Fruit fly (Drosophila melanogaster): ENCODE data around the gene Blos4.

Gene Blos4

dm6 chr3L:10897534-10898255 is 18.8 kb downstream of the Blos4 start (continued):
- TF ChIP-seq CG1621 (tag; optimal IDR thresholded peaks at IDR 0.05) (no peak), salr (GFP tag; optimal IDR thresholded peaks at IDR 0.05) (no peak), CG16779 (tag; optimal IDR thresholded peaks at IDR 0.05) (peak; percentile 19), CG34406 (GFP tag; optimal IDR thresholded peaks at IDR 0.05) (no peak), cyc (GFP tag; optimal IDR thresholded peaks at IDR 0.05) (no peak), Hr38 (GFP tag; optimal IDR thresholded peaks at IDR 0.05) (no peak), Lpt (GFP tag; optimal IDR thresholded peaks at IDR 0.05) (peak; percentile 24), CG10669 (GFP tag; optimal IDR thresholded peaks at IDR 0.05) (no peak), svp (GFP tag) (peak; percentile 61), eg (GFP tag; IDR thresholded peaks at IDR 0.05) (no peak), Hr4 (GFP tag; optimal IDR thresholded peaks at IDR 0.05) (peak; percentile 32), Eip78C (GFP tag) (peak; percentile 65), CG8319 (GFP tag; optimal IDR thresholded peaks at IDR 0.05) (no peak), CG11294 (GFP tag; IDR thresholded peaks at IDR 0.05) (no peak), CG3032 (tag; optimal IDR thresholded peaks at IDR 0.05) (no peak), Sox102F (GFP tag; optimal IDR thresholded peaks at IDR 0.05) (no peak), CG11902 (GFP tag; optimal IDR thresholded peaks at IDR 0.05) (no peak), CG31627 (GFP tag; optimal IDR thresholded peaks at IDR 0.05) (peak; percentile 3), esn (GFP tag; optimal IDR thresholded peaks at IDR 0.05) (no peak), vri (GFP tag; optimal IDR thresholded peaks at IDR 0.05) (peak; percentile 35), OdsH (GFP tag; optimal IDR thresholded peaks at IDR 0.05) (peak; percentile 22), Ets21C (GFP tag; optimal IDR thresholded peaks at IDR 0.05) (no peak), CG4318 (GFP tag; optimal IDR thresholded peaks at IDR 0.05) (no peak), spab (GFP tag; optimal IDR thresholded peaks at IDR 0.05) (no peak), CG6276 (GFP tag; optimal IDR thresholded peaks at IDR 0.05) (no peak), CG11762 (GFP tag; optimal IDR thresholded peaks at IDR 0.05; ENCODE audit: insufficient read depth) (no peak), Eip75B (GFP tag; optimal IDR thresholded peaks at IDR 0.05) (no peak), pdm3 (GFP tag; optimal IDR thresholded peaks at IDR 0.05) (peak; percentile 28), CG6854 (GFP tag; optimal IDR thresholded peaks at IDR 0.05) (no peak), CG7368 (GFP tag; optimal IDR thresholded peaks at IDR 0.05) (no peak), lz (GFP tag; optimal IDR thresholded peaks at IDR 0.05) (no peak), dac (GFP tag; optimal IDR thresholded peaks at IDR 0.05) (no peak), CG32006 (GFP tag; optimal IDR thresholded peaks at IDR 0.05) (no peak), Hr39 (GFP tag; optimal IDR thresholded peaks at IDR 0.05) (peak; percentile 1), Ets96B (tag; optimal IDR thresholded peaks at IDR 0.05) (no peak), fkh (GFP tag; optimal IDR thresholded peaks at IDR 0.05) (peak; percentile 49), dsx (GFP tag; optimal IDR thresholded peaks at IDR 0.05; ENCODE audit: poor library complexity, severe bottlenecking) (peak; percentile 44), CG10631 (GFP tag; optimal IDR thresholded peaks at IDR 0.05) (no peak), CG8119 (GFP tag; IDR thresholded peaks at IDR 0.05) (no peak), topi (GFP tag; optimal IDR thresholded peaks at IDR 0.05) (no peak), fd85E (GFP tag; optimal IDR thresholded peaks at IDR 0.05) (no peak)

DNA sequence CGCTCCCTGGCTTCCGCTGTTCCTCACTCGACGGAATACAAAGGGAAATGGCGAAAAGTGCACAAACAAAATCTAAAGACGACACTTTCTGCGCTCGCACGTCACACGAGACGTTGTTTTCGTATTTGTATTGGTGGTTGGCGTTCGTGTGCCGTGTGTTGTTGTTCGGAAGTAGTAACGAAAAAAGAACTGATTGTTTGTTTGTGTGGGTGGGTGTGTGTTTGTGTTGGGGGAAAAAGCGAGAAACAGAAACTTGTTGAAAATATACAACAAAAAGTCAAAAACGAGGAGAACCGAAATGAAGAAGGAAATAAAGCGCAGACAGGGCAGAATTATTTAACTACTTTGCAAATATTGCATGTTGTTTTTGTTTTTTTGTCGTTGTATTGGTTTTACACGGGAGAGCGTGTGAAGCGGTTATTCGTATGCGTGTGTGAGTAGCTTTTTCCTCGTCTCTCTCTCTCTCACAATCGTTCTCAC is 19.4 kb downstream of the Blos4 start:
- TF ChIP-seq eg (GFP tag; IDR thresholded peaks at IDR 0.05) = no peak
- no peak for TF ChIP-seq CG6276 (GFP tag; optimal IDR thresholded peaks at IDR 0.05)
- peak; percentile 9 for TF ChIP-seq CG32006 (GFP tag; optimal IDR thresholded peaks at IDR 0.05)
- TF ChIP-seq CG15336 (GFP tag; IDR thresholded peaks at IDR 0.05) = no peak
- TF ChIP-seq CG10669 (GFP tag; optimal IDR thresholded peaks at IDR 0.05) = no peak
- TF ChIP-seq Blimp-1 (GFP tag; optimal IDR thresholded peaks at IDR 0.05) = no peak
- TF ChIP-seq ss (GFP tag; optimal IDR thresholded peaks at IDR 0.05) = peak; percentile 49 to 64
- TF ChIP-seq CG1621 (tag; optimal IDR thresholded peaks at IDR 0.05) = peak; percentile 1
- peak; percentile 47 for TF ChIP-seq fkh (GFP tag; optimal IDR thresholded peaks at IDR 0.05)
- no peak for TF ChIP-seq Sox14 (GFP tag; optimal IDR thresholded peaks at IDR 0.05)
- TF ChIP-seq topi (GFP tag; optimal IDR thresholded peaks at IDR 0.05) = no peak
- peak; percentile 24; the same call in 1 of the 3 replicates for TF ChIP-seq CG8119 (GFP tag; IDR thresholded peaks at IDR 0.05)
- no peak for TF ChIP-seq dac (GFP tag; optimal IDR thresholded peaks at IDR 0.05)
- no peak for TF ChIP-seq cyc (GFP tag; optimal IDR thresholded peaks at IDR 0.05)
- TF ChIP-seq CG8632 (GFP tag; optimal IDR thresholded peaks at IDR 0.05) = no peak
- TF ChIP-seq Sox15 (GFP tag; optimal IDR thresholded peaks at IDR 0.05) = no peak
- TF ChIP-seq CG10631 (GFP tag; optimal IDR thresholded peaks at IDR 0.05) = no peak
- peak; percentile 21 for TF ChIP-seq CG9139 (GFP tag; optimal IDR thresholded peaks at IDR 0.05)
- peak; percentile 5 for TF ChIP-seq Eip78C (GFP tag)
- no peak for TF ChIP-seq CG6792 (GFP tag; optimal IDR thresholded peaks at IDR 0.05)
- TF ChIP-seq CG16779 (tag; optimal IDR thresholded peaks at IDR 0.05) = peak; percentile 12
- peak; percentile 14 for TF ChIP-seq CG3032 (tag; optimal IDR thresholded peaks at IDR 0.05)
